Worm (Caenorhabditis elegans): ENCODE measurements around the gene F10D7.10.

ce11 chrX:17400425-17400824 is 20.9 kb upstream of the F10D7.10 start:
- TF ChIP-seq T22C8.4 (GFP tag; IDR thresholded peaks at IDR 0.05) (no peak), tab-1 (GFP tag; IDR thresholded peaks at IDR 0.05) (no peak), cog-1 (tag; optimal IDR thresholded peaks at IDR 0.05) (no peak), med-1 (GFP tag; optimal IDR thresholded peaks at IDR 0.05; ENCODE audit: insufficient read depth) (no peak), flt-1 (GFP tag; IDR thresholded peaks at IDR 0.05) (no peak), ztf-29 (GFP tag; IDR thresholded peaks at IDR 0.05) (no peak)

Measured in whole organism, midembryonic.